Worm (Caenorhabditis elegans): ENCODE data around the gene Y110A2AL.10.
A peak's percentile ranks its signal among the peaks of the same experiment; 100 is the strongest.

Gene Y110A2AL.10

ce11 chrII:2862557-2863035, 9.1 kb downstream of the Y110A2AL.10 start:
- no peak for TF ChIP-seq ztf-23 (GFP tag; IDR thresholded peaks at IDR 0.05)
- TF ChIP-seq T22C8.4 (GFP tag; IDR thresholded peaks at IDR 0.05), result no peak
- TF ChIP-seq flt-1 (GFP tag; IDR thresholded peaks at IDR 0.05), result no peak
- no peak for TF ChIP-seq tab-1 (GFP tag; IDR thresholded peaks at IDR 0.05)
- peak; percentile 8; the same call in 1 of the 2 replicates for TF ChIP-seq ztf-29 (GFP tag; IDR thresholded peaks at IDR 0.05)
- no peak for TF ChIP-seq med-1 (GFP tag; optimal IDR thresholded peaks at IDR 0.05; ENCODE audit: insufficient read depth)

ce11 chrII:2861385-2862099, 10.2 kb downstream of the Y110A2AL.10 start:
- TF ChIP-seq med-1 (GFP tag; optimal IDR thresholded peaks at IDR 0.05; ENCODE audit: insufficient read depth), result no peak
- TF ChIP-seq tab-1 (GFP tag; IDR thresholded peaks at IDR 0.05), result 0 out of 2 replicates have a peak, but pooled peaks have one; percentile 46
- 0 out of 2 replicates have a peak, but pooled peaks have one; percentile 57 for TF ChIP-seq flt-1 (GFP tag; IDR thresholded peaks at IDR 0.05)
- TF ChIP-seq ztf-23 (GFP tag; IDR thresholded peaks at IDR 0.05), result 0 out of 2 replicates have a peak, but pooled peaks have one; percentile 7
- TF ChIP-seq T22C8.4 (GFP tag; IDR thresholded peaks at IDR 0.05), result no peak

- TF ChIP-seq med-1 (GFP tag; optimal IDR thresholded peaks at IDR 0.05; ENCODE audit: insufficient read depth) (no peak), tab-1 (GFP tag; IDR thresholded peaks at IDR 0.05) (peak; percentile 64), ztf-23 (GFP tag; IDR thresholded peaks at IDR 0.05) (peak; percentile 52; the same call in 1 of the 2 replicates), ref-1 (GFP tag; conservative IDR thresholded peaks at IDR 0.05) (no peak), klf-2 (GFP tag; conservative IDR thresholded peaks at IDR 0.05) (no peak), cog-1 (tag; optimal IDR thresholded peaks at IDR 0.05) (no peak), flt-1 (GFP tag; IDR thresholded peaks at IDR 0.05) (peak; percentile 81)
These were observed 11.6 kb downstream of the Y110A2AL.10 start for ce11 chrII:2859873-2860821.

- TF ChIP-seq cog-1 (tag; optimal IDR thresholded peaks at IDR 0.05) (no peak), med-1 (GFP tag; optimal IDR thresholded peaks at IDR 0.05; ENCODE audit: insufficient read depth) (no peak), ztf-23 (GFP tag; IDR thresholded peaks at IDR 0.05) (no peak), tab-1 (GFP tag; IDR thresholded peaks at IDR 0.05) (no peak), klf-2 (GFP tag; conservative IDR thresholded peaks at IDR 0.05) (no peak), T22C8.4 (GFP tag; IDR thresholded peaks at IDR 0.05) (no peak), flt-1 (GFP tag; IDR thresholded peaks at IDR 0.05) (no peak), ref-1 (GFP tag; conservative IDR thresholded peaks at IDR 0.05) (no peak), ztf-29 (GFP tag; IDR thresholded peaks at IDR 0.05) (no peak; the same call in 1 of the 2 replicates)
These were observed 12.4 kb downstream of the Y110A2AL.10 start for ce11 chrII:2859315-2859714.

ce11 chrII:2858851-2859250, 12.9 kb downstream of the Y110A2AL.10 start:
- TF ChIP-seq ref-1 (GFP tag; conservative IDR thresholded peaks at IDR 0.05), result no peak
- no peak for TF ChIP-seq ztf-29 (GFP tag; IDR thresholded peaks at IDR 0.05)
- TF ChIP-seq cog-1 (tag; optimal IDR thresholded peaks at IDR 0.05), result no peak
- no peak for TF ChIP-seq med-1 (GFP tag; optimal IDR thresholded peaks at IDR 0.05; ENCODE audit: insufficient read depth)
- TF ChIP-seq flt-1 (GFP tag; IDR thresholded peaks at IDR 0.05), result no peak
- no peak for TF ChIP-seq T22C8.4 (GFP tag; IDR thresholded peaks at IDR 0.05)
- no peak for TF ChIP-seq tab-1 (GFP tag; IDR thresholded peaks at IDR 0.05)
- TF ChIP-seq klf-2 (GFP tag; conservative IDR thresholded peaks at IDR 0.05), result no peak
- no peak for TF ChIP-seq ztf-23 (GFP tag; IDR thresholded peaks at IDR 0.05)

ce11 chrII:2857559-2857958, 14.2 kb downstream of the Y110A2AL.10 start:
- TF ChIP-seq flt-1 (GFP tag; IDR thresholded peaks at IDR 0.05), result no peak
- TF ChIP-seq klf-2 (GFP tag; conservative IDR thresholded peaks at IDR 0.05), result no peak
- no peak for TF ChIP-seq T22C8.4 (GFP tag; IDR thresholded peaks at IDR 0.05)
- no peak for TF ChIP-seq cog-1 (tag; optimal IDR thresholded peaks at IDR 0.05)
- no peak for TF ChIP-seq ref-1 (GFP tag; conservative IDR thresholded peaks at IDR 0.05)
- no peak for TF ChIP-seq ztf-29 (GFP tag; IDR thresholded peaks at IDR 0.05)
- no peak for TF ChIP-seq ztf-23 (GFP tag; IDR thresholded peaks at IDR 0.05)
- TF ChIP-seq med-1 (GFP tag; optimal IDR thresholded peaks at IDR 0.05; ENCODE audit: insufficient read depth), result no peak
- no peak for TF ChIP-seq tab-1 (GFP tag; IDR thresholded peaks at IDR 0.05)

- TF ChIP-seq tab-1 (GFP tag; IDR thresholded peaks at IDR 0.05), result no peak
- TF ChIP-seq cog-1 (tag; optimal IDR thresholded peaks at IDR 0.05), result no peak
- no peak for TF ChIP-seq ztf-23 (GFP tag; IDR thresholded peaks at IDR 0.05)
- TF ChIP-seq ref-1 (GFP tag; conservative IDR thresholded peaks at IDR 0.05), result no peak
- no peak for TF ChIP-seq flt-1 (GFP tag; IDR thresholded peaks at IDR 0.05)
- TF ChIP-seq med-1 (GFP tag; optimal IDR thresholded peaks at IDR 0.05; ENCODE audit: insufficient read depth), result no peak
- no peak for TF ChIP-seq klf-2 (GFP tag; conservative IDR thresholded peaks at IDR 0.05)
- TF ChIP-seq T22C8.4 (GFP tag; IDR thresholded peaks at IDR 0.05), result no peak
- TF ChIP-seq ztf-29 (GFP tag; IDR thresholded peaks at IDR 0.05), result no peak
These were observed 15.6 kb downstream of the Y110A2AL.10 start for ce11 chrII:2856114-2856513.

- no peak for TF ChIP-seq T22C8.4 (GFP tag; IDR thresholded peaks at IDR 0.05)
- TF ChIP-seq klf-2 (GFP tag; conservative IDR thresholded peaks at IDR 0.05), result no peak
- TF ChIP-seq ref-1 (GFP tag; conservative IDR thresholded peaks at IDR 0.05), result no peak
- TF ChIP-seq ztf-29 (GFP tag; IDR thresholded peaks at IDR 0.05), result peak; percentile 34; the same call in 1 of the 2 replicates
- no peak for TF ChIP-seq tab-1 (GFP tag; IDR thresholded peaks at IDR 0.05)
These were observed 16.9 kb downstream of the Y110A2AL.10 start for ce11 chrII:2854794-2855193.

- TF ChIP-seq med-1 (GFP tag; optimal IDR thresholded peaks at IDR 0.05; ENCODE audit: insufficient read depth), result no peak
These were observed 17.9 kb downstream of the Y110A2AL.10 start for ce11 chrII:2853767-2854166.
